Fruit fly (Drosophila melanogaster) S2 (cell line): ENCODE results near the gene PIG-Q.

Experiments used
- CG8478 ChIP-seq: fragments of >200 bp; optimal IDR thresholded peaks from 2 replicates; lab custom pipeline; 2018
- CTCF ChIP-seq, 2 experiments: fragments of >200 bp; optimal IDR thresholded peaks; 2 replicates each; lab custom pipeline; 2018

DNA sequence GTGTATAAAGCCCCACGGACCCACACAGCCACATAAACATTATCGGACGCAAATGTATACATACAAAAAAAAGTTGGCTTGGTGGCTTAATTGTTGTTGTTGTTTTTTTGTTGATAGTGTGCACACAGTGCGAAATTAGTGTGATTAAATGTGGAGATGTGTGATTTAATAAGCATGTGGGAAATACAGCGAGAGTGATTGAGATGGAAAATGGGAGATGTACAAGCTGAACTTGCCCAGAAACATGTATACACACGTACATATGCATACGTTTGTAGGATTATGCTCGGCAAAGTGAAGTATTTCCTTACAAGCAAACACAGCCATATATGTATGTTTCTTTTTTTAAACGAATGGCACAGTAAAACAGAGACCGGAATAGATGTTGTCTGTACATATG lies 14.6 kb downstream of the PIG-Q start:
- TF ChIP-seq CG8478 (lab: Kevin White, UChicago): no peak
- no peak for TF ChIP-seq CTCF (optimal IDR thresholded peaks at IDR 0.05; lab: Kevin White, UChicago)
